Fruit fly (Drosophila melanogaster) whole organism: ENCODE results near the gene CG14050.

ENCODE experiments used
- pan ChIP-seq: fragments of >200 bp; optimal IDR thresholded peaks from 2 replicates; lab custom pipeline; 2017
- psq ChIP-seq: fragments of >200 bp; optimal IDR thresholded peaks from 2 replicates; lab custom pipeline; 2017
- usp ChIP-seq: fragments of >200 bp; optimal IDR thresholded peaks from 2 replicates; lab custom pipeline; 2017; ENCODE audit warnings: missing biosample characterization, missing genetic modification characterization, mixed read lengths

- TF ChIP-seq pan (lab: Kevin White, UChicago) (no peak), psq (lab: Kevin White, UChicago) (no peak), usp (GFP tag; lab: Kevin White, UChicago) (no peak)
Observed at dm6 chrX:2294474-2295434, 31.3 kb downstream of the CG14050 start.
